Worm (Caenorhabditis elegans) whole organism, dauer: ENCODE measurements around the gene srh-46.

Experiments used
- unc-62 ChIP-seq: sonication (generic microtip); optimal IDR thresholded peaks from 2 replicates; lab custom pipeline; 2017; ENCODE audit warnings: missing biosample characterization, missing genetic modification reagents, missing genetic modification characterization

Gene srh-46

DNA sequence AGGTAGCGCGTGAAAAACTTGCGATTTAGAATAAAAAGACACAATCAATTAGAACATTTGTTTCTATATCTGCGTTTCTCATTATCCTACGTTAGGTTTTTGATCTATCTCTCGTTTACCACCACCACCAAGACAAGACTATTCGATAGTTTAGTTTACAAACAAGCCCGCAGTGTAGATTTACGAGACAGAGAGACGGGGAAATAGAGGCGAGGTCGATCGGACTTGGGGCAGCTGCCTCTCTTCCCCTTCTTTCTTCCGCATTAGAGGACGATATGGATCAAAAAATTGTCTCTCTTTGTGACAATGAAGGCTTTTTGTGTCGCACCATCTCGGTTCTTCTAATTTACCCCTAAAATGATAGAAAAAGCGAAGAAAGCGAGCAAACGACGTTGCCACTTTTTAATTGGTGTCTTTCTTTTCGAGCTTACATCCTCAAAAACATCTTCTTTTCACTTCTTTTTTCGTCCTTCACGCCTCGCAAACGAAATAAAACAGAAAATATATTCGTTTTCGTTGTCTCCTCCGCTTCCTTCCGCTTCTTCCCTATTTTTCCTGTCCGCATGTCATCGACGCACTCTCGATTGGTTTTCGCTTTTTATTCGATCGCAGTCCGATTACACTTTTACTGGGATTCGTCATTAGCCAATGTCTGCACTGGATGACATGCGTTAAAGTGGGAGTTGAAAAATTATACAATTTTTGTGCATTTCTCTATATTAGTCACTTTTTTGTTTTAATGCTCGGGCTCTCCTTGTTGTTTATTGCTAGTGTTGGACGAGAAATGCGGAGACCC, 21.1 kb downstream of the srh-46 start:
- TF ChIP-seq unc-62 (GFP tag; lab: Kevin White, UChicago), result no peak

DNA sequence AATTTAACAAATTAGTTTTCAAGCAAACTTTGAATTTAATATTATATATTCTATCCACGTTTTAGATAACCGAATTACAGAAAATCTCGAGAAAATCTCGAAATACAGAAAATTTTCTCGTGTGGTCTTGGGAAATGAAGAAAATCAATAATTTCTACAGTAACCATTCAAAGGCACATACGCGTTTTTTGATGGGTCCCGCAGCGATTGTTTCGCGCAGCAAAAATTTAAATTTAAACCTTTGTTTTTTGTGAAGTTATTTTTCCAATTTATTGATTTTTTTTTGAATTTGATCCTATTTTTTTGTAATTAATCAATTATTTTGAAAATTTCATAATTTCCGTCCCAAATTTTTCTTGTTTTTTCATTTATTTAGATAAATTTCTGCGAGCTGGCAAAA, 23.1 kb downstream of the srh-46 start:
- TF ChIP-seq unc-62 (GFP tag; lab: Kevin White, UChicago), result no peak

- no peak for TF ChIP-seq unc-62 (GFP tag; lab: Kevin White, UChicago)
These were observed 29.8 kb downstream of the srh-46 start, which contains the start of gene clec-223 for ce11 chrV:11272848-11273247. Gene clec-223 (plus strand): TSS chrV:11273148.

ce11 chrV:11271051-11271450, 31.6 kb downstream of the srh-46 start, which contains the start of gene clec-222:
Gene clec-222 (plus strand): TSS chrV:11271351.
- TF ChIP-seq unc-62 (GFP tag; lab: Kevin White, UChicago), result no peak

- no peak for TF ChIP-seq unc-62 (GFP tag; lab: Kevin White, UChicago)
These were observed 33.9 kb downstream of the srh-46 start, which contains the start of gene str-115 for ce11 chrV:11268791-11269190. Gene str-115 (plus strand): TSS chrV:11269091.

ce11 chrV:11266681-11267080, 36.0 kb downstream of the srh-46 start, which contains the start of gene str-116:
Gene str-116 (plus strand): TSS chrV:11266981.
- no peak for TF ChIP-seq unc-62 (GFP tag; lab: Kevin White, UChicago)

DNA sequence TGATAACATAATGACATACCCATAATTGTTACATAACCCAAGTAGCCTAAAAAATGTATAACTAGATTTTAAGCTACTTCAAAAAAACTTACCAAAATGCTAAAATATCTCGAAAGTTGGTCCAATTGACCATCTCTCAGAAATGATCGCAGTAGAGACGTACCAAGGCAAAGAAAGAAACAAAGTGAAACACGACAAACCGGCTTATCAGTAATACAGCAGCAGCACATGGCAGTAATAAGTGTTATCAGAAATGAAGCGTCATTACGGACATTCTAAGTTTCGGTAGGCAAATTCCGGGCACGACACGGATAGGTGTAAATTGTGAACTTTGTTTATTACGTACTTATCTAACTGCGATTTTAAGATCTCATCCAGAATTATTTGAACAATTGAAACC, 37.2 kb downstream of the srh-46 start, which contains the start of gene cln-3.1:
Gene cln-3.1, minus strand, starts transcription at position 171 of the 400 bp plus-strand sequence.
- no peak for TF ChIP-seq unc-62 (GFP tag; lab: Kevin White, UChicago)

- no peak for TF ChIP-seq unc-62 (GFP tag; lab: Kevin White, UChicago)
These were observed 39.7 kb downstream of the srh-46 start, which contains the start of gene F07B10.4 for ce11 chrV:11263025-11263424. Gene F07B10.4 (minus strand): TSS chrV:11263125.

DNA sequence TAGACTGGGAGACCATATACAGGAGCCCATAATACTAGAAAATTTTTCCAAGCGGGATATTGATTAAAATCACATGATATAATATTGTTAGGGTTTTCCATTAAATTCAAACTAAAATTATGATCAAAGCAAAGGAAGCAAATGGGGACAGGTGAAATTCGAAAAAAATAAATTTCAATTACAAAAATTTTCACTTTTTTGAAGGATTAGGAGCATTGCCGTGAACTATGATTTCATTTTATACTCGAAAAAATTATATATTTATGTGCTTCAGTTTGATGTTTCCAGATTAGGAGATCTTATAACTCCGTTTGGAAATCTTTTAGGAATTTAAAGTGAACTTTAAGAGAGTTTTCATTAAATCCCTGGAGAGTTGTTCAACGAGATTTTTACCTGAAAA, 42.1 kb downstream of the srh-46 start, which contains the start of gene F07B10.7:
Gene F07B10.7, minus strand, starts transcription at position 101 of the 400 bp plus-strand sequence.
- no peak for TF ChIP-seq unc-62 (GFP tag; lab: Kevin White, UChicago)

DNA sequence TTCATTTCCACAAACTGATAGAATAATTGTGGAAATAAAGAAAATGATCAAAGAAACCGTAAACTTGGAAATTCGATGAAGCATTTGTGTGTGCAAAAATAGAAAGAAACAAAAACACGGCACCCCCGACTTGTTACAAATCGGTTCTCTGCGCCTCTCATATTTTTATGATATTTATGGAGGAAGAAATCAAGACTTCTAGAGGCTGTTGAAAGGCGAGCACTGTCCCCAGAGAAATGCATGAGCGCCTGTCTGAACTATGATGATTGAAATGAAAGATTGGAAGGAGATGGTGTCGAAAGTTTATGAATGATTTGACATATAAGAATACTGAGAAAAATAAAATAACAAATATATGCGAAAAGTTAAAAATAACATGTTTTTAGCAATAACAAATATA, 43.8 kb downstream of the srh-46 start, which contains the start of gene lgc-36:
Gene lgc-36, minus strand, starts transcription at position 101 of the 400 bp plus-strand sequence.
- no peak for TF ChIP-seq unc-62 (GFP tag; lab: Kevin White, UChicago)

DNA sequence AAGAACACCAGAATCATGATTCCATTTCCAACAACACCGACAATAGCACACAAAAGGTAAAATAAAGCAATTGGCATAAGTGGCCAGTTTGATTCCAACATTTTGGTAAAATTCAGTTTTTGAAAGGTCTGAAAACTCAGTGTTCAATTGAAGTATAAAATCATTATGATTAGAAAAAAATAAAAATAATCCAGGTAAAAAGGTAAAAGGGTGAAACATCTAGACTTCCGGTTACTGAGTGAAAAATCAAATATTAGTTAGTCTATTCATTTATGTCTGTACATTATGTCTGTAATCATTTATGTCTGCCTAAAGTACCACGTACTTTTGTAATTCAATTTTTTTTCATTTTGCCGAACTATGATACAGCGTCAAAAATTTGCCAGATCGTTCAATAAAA, 47.7 kb downstream of the srh-46 start, which contains the start of gene srsx-31:
Gene srsx-31, minus strand, starts transcription at position 101 of the 400 bp plus-strand sequence.
- TF ChIP-seq unc-62 (GFP tag; lab: Kevin White, UChicago), result no peak

- TF ChIP-seq unc-62 (GFP tag; lab: Kevin White, UChicago), result no peak
These were observed 50.3 kb downstream of the srh-46 start, which contains the start of gene srsx-33 for ce11 chrV:11252429-11252828. Gene srsx-33 (minus strand): TSS chrV:11252529.

- no peak for TF ChIP-seq unc-62 (GFP tag; lab: Kevin White, UChicago)
These were observed 50.9 kb downstream of the srh-46 start for ce11 chrV:11251798-11252197.
